Fruit fly (Drosophila melanogaster) whole organism, embryonic: ENCODE measurements around the gene CG4297.
A peak's percentile ranks its signal among the peaks of the same experiment; 100 is the strongest.

Experiments
- Abd-B ChIP-seq: fragments of 200-800 bp; sonication (Bioruptor generic); optimal IDR thresholded peaks from 2 replicates; lab custom pipeline; 2018; ENCODE audit warnings: missing biosample characterization, mild to moderate bottlenecking, missing genetic modification characterization, moderate library complexity
- B-H2 ChIP-seq: fragments of 200-800 bp; sonication (Bioruptor generic); optimal IDR thresholded peaks from 2 replicates; lab custom pipeline; 2018; ENCODE audit warnings: missing biosample characterization, mild to moderate bottlenecking, missing genetic modification characterization
- Bdp1 ChIP-seq: fragments of 200-800 bp; sonication (Bioruptor generic); optimal IDR thresholded peaks from 3 replicates; lab custom pipeline; 2016; ENCODE audit warnings: missing biosample characterization, missing genetic modification characterization
- CG10267 ChIP-seq: fragments of 200-800 bp; sonication (Bioruptor generic); optimal IDR thresholded peaks from 2 replicates; lab custom pipeline; 2018; ENCODE audit warnings: missing biosample characterization, mild to moderate bottlenecking, missing genetic modification characterization, moderate library complexity
- CG11504 ChIP-seq: fragments of 200-800 bp; sonication (Bioruptor generic); optimal IDR thresholded peaks from 3 replicates; lab custom pipeline; 2019; ENCODE audit warnings: missing biosample characterization, mild to moderate bottlenecking, missing genetic modification characterization, moderate library complexity
- CG12659 ChIP-seq: fragments of 200-800 bp; sonication (Bioruptor generic); optimal IDR thresholded peaks from 3 replicates; lab custom pipeline; 2017; ENCODE audit warnings: mild to moderate bottlenecking, missing biosample characterization, missing genetic modification reagents, missing genetic modification characterization
- CG13424 ChIP-seq: fragments of 200-800 bp; sonication (Bioruptor generic); optimal IDR thresholded peaks from 2 replicates; lab custom pipeline; 2019; ENCODE audit warnings: missing biosample characterization, mild to moderate bottlenecking, missing genetic modification characterization, moderate library complexity
- CG13624 ChIP-seq: fragments of 200-800 bp; sonication (Bioruptor generic); optimal IDR thresholded peaks from 2 replicates; lab custom pipeline; 2016; ENCODE audit warnings: missing biosample characterization, missing genetic modification characterization
- CG13894 ChIP-seq: fragments of 200-800 bp; sonication (Bioruptor generic); optimal IDR thresholded peaks from 3 replicates; lab custom pipeline; 2018; ENCODE audit warnings: missing biosample characterization, mild to moderate bottlenecking, missing genetic modification characterization, moderate library complexity
- CG1603 ChIP-seq: fragments of 200-800 bp; sonication (Bioruptor generic); optimal IDR thresholded peaks from 2 replicates; lab custom pipeline; 2019; ENCODE audit warnings: missing biosample characterization, mild to moderate bottlenecking, missing genetic modification characterization, moderate library complexity
- CG17568 ChIP-seq: fragments of 200-800 bp; sonication (Bioruptor generic); optimal IDR thresholded peaks from 2 replicates; lab custom pipeline; 2018; ENCODE audit warnings: missing biosample characterization, mild to moderate bottlenecking, missing genetic modification characterization, moderate library complexity
- CG18619 ChIP-seq: fragments of 200-800 bp; sonication (Bioruptor generic); optimal IDR thresholded peaks from 3 replicates; lab custom pipeline; 2017; ENCODE audit warnings: missing biosample characterization, mild to moderate bottlenecking, missing genetic modification characterization
- CG30020 ChIP-seq: fragments of 200-800 bp; optimal IDR thresholded peaks from 2 replicates; lab custom pipeline; 2019; ENCODE audit warnings: missing biosample characterization, mild to moderate bottlenecking, missing genetic modification characterization, moderate library complexity
- CG5180 ChIP-seq: fragments of 200-800 bp; sonication (Bioruptor generic); optimal IDR thresholded peaks from 3 replicates; lab custom pipeline; 2017; ENCODE audit warnings: missing biosample characterization, missing genetic modification characterization, mild to moderate bottlenecking, moderate library complexity, missing genetic modification reagents
- CG6175 ChIP-seq: fragments of 200-800 bp; sonication (Bioruptor generic); IDR thresholded peaks from 3 replicates; pipeline ENCODE4 v1.3.6; 2022; ENCODE audit warnings: missing biosample characterization, missing genetic modification characterization
- CG7357 ChIP-seq: fragments of 200-800 bp; sonication (Bioruptor generic); IDR thresholded peaks from 3 replicates; pipeline ENCODE4 v1.3.6; 2022; ENCODE audit warnings: missing biosample characterization, missing genetic modification characterization
- CG7987 ChIP-seq: fragments of 200-800 bp; sonication (Bioruptor generic); optimal IDR thresholded peaks from 2 replicates; lab custom pipeline; 2018; ENCODE audit warnings: missing biosample characterization, mild to moderate bottlenecking, missing genetic modification characterization, moderate library complexity
- Deaf1 ChIP-seq: fragments of 200-800 bp; optimal IDR thresholded peaks from 3 replicates; lab custom pipeline; 2019; ENCODE audit warnings: missing biosample characterization, mild to moderate bottlenecking, missing genetic modification characterization, moderate library complexity
- Hey ChIP-seq: fragments of 200-800 bp; sonication (Bioruptor generic); optimal IDR thresholded peaks from 3 replicates; lab custom pipeline; 2018; ENCODE audit warnings: missing biosample characterization, mild to moderate bottlenecking, missing genetic modification characterization
- HmgZ ChIP-seq: fragments of 200-800 bp; sonication (Bioruptor generic); optimal IDR thresholded peaks from 2 replicates; lab custom pipeline; 2018; ENCODE audit warnings: missing biosample characterization, mild to moderate bottlenecking, missing genetic modification characterization
- Meics ChIP-seq: fragments of 200-800 bp; sonication (Bioruptor generic); optimal IDR thresholded peaks from 2 replicates; lab custom pipeline; 2017; ENCODE audit warnings: missing biosample characterization, mild to moderate bottlenecking, missing genetic modification characterization
- Pdp1 ChIP-seq, 2 experiments: fragments of 200-800 bp; sonication (Bioruptor generic); optimal IDR thresholded peaks; 3 replicates each; lab custom pipeline; 2016; ENCODE audit warnings: missing biosample characterization in 2 of 2, missing genetic modification characterization in 2 of 2, mild to moderate bottlenecking in 1 of 2, moderate library complexity in 1 of 2
- Ssrp ChIP-seq: fragments of 200-800 bp; sonication (Bioruptor generic); optimal IDR thresholded peaks from 2 replicates; lab custom pipeline; 2018; ENCODE audit warnings: missing biosample characterization, mild to moderate bottlenecking, missing genetic modification characterization, moderate library complexity
- Taf1 ChIP-seq: fragments of 200-800 bp; sonication (Bioruptor generic); IDR thresholded peaks from 2 replicates; pipeline ENCODE4 v1.3.6; 2022; ENCODE audit warnings: missing biosample characterization, missing genetic modification characterization
- Usf ChIP-seq: fragments of 200-800 bp; sonication (Bioruptor generic); optimal IDR thresholded peaks from 2 replicates; lab custom pipeline; 2017; ENCODE audit warnings: missing genotype, missing biosample characterization, missing genetic modification characterization
- ab ChIP-seq: fragments of 200-800 bp; sonication (Bioruptor generic); optimal IDR thresholded peaks from 2 replicates; lab custom pipeline; 2016; ENCODE audit warnings: missing biosample characterization, missing genetic modification characterization
- bab2 ChIP-seq: fragments of 200-800 bp; sonication (Bioruptor generic); optimal IDR thresholded peaks from 2 replicates; lab custom pipeline; 2016; ENCODE audit warnings: missing biosample characterization, missing genetic modification characterization
- bowl ChIP-seq: fragments of 200-800 bp; sonication (Bioruptor generic); IDR thresholded peaks from 2 replicates; pipeline ENCODE4 v1.3.6; 2022; ENCODE audit warnings: missing biosample characterization, missing genetic modification characterization
- chinmo ChIP-seq: fragments of 200-800 bp; sonication (Bioruptor generic); IDR thresholded peaks from 4 replicates; pipeline ENCODE4 v1.3.6; 2022; ENCODE audit warnings: missing biosample characterization, missing genetic modification characterization; ENCODE audit not compliant: partially characterized antibody
- chn ChIP-seq: fragments of 200-800 bp; sonication (Bioruptor generic); optimal IDR thresholded peaks from 2 replicates; lab custom pipeline; 2016; ENCODE audit warnings: missing biosample characterization, missing genetic modification characterization
- croc ChIP-seq: fragments of 200-800 bp; sonication (Bioruptor generic); conservative IDR thresholded peaks from 3 replicates; pipeline ENCODE4 v1.3.6; 2022; ENCODE audit warnings: missing biosample characterization, missing genetic modification characterization
- dan ChIP-seq: fragments of 200-800 bp; sonication (Bioruptor generic); IDR thresholded peaks from 2 replicates; pipeline ENCODE4 v1.3.6; 2022; ENCODE audit warnings: missing biosample characterization, missing genetic modification characterization
- grn ChIP-seq: fragments of 200-800 bp; sonication (Bioruptor generic); optimal IDR thresholded peaks from 3 replicates; lab custom pipeline; 2017; ENCODE audit warnings: missing biosample characterization, missing genetic modification characterization
- gro ChIP-seq: fragments of 200-800 bp; sonication (Bioruptor generic); optimal IDR thresholded peaks from 2 replicates; lab custom pipeline; 2016; ENCODE audit warnings: missing biosample characterization, missing genetic modification characterization
- mam ChIP-seq: fragments of 200-800 bp; sonication (Bioruptor generic); optimal IDR thresholded peaks from 3 replicates; lab custom pipeline; 2016; ENCODE audit warnings: missing biosample characterization, missing genetic modification characterization
- pnt ChIP-seq: fragments of 200-800 bp; sonication (Bioruptor generic); optimal IDR thresholded peaks from 3 replicates; lab custom pipeline; 2016; ENCODE audit warnings: missing biosample characterization, missing genetic modification characterization
- sc ChIP-seq, 3 experiments: fragments of >200 bp in 2 of 3; fragments of 200-800 bp in 1 of 3; sonication (Bioruptor generic) in 1 of 3; optimal IDR thresholded peaks; 2 replicates in 2 of 3; 3 replicates in 1 of 3; lab custom pipeline; 2017; ENCODE audit warnings: mild to moderate bottlenecking in 1 of 3, missing biosample characterization in 1 of 3, missing genetic modification characterization in 1 of 3, missing genetic modification reagents in 1 of 3
- slbo ChIP-seq: fragments of 200-800 bp; sonication (Bioruptor generic); IDR thresholded peaks from 2 replicates; pipeline ENCODE4 v1.3.6; 2022; ENCODE audit warnings: missing biosample characterization, missing genetic modification characterization
- tna ChIP-seq: fragments of 200-800 bp; sonication (Bioruptor generic); IDR thresholded peaks from 2 replicates; pipeline ENCODE4 v1.3.6; 2022; ENCODE audit warnings: missing biosample characterization, missing genetic modification characterization; ENCODE audit not compliant: partially characterized antibody
- ttk ChIP-seq: fragments of 200-800 bp; sonication (Bioruptor generic); IDR thresholded peaks from 2 replicates; pipeline ENCODE4 v2.1.2; 2022; ENCODE audit warnings: missing biosample characterization, missing genetic modification characterization
- unpg ChIP-seq: fragments of 200-800 bp; sonication (Bioruptor generic); optimal IDR thresholded peaks from 3 replicates; lab custom pipeline; 2018; ENCODE audit warnings: missing biosample characterization, mild to moderate bottlenecking, missing genetic modification characterization, moderate library complexity
- wor ChIP-seq: fragments of 200-800 bp; sonication (Bioruptor generic); IDR thresholded peaks from 2 replicates; pipeline ENCODE4 v1.3.6; 2022; ENCODE audit warnings: missing biosample characterization, missing genetic modification characterization
- yki ChIP-seq: fragments of >200 bp; optimal IDR thresholded peaks from 3 replicates; lab custom pipeline; 2018
- zen2 ChIP-seq: fragments of 200-800 bp; sonication (Bioruptor generic); IDR thresholded peaks from 3 replicates; pipeline ENCODE4 v1.3.6; 2022; ENCODE audit warnings: missing biosample characterization, missing genetic modification characterization; ENCODE audit not compliant: partially characterized antibody
- zfh2 ChIP-seq: fragments of 200-800 bp; sonication (Bioruptor generic); optimal IDR thresholded peaks from 2 replicates; lab custom pipeline; 2016; ENCODE audit warnings: missing biosample characterization, missing genetic modification characterization

Gene CG4297

dm6 chr2L:485825-486240, 13.8 kb upstream of the CG4297 start (continued):
- TF ChIP-seq sc (optimal IDR thresholded peaks at IDR 0.05; lab: Kevin White, UChicago) = no peak
- peak; percentile 94 for TF ChIP-seq sc (GFP tag; optimal IDR thresholded peaks at IDR 0.05; lab: Kevin White, UChicago)
- peak; percentile 78 for TF ChIP-seq unpg (GFP tag; lab: Kevin White, UChicago)

dm6 chr2L:485127-485824, 13.3 kb upstream of the CG4297 start:
- TF ChIP-seq CG10267 (no peak), ab (GFP tag; lab: Kevin White, UChicago) (peak; percentile 4), bowl (no peak), Bdp1 (GFP tag; lab: Kevin White, UChicago) (no peak), Usf (GFP tag; lab: Kevin White, UChicago) (no peak), CG13424 (tag; lab: Kevin White, UChicago) (no peak), dan (GFP tag; lab: Robert Waterston, UW) (no peak), Deaf1 (tag; lab: Kevin White, UChicago) (peak; percentile 34), tna (GFP tag; lab: Robert Waterston, UW) (0 out of 2 replicates have a peak, but pooled peaks have one; percentile 44), CG13894 (peak; percentile 84), CG7357 (GFP tag; lab: Robert Waterston, UW) (0 out of 3 replicates have a peak, but pooled peaks have one; percentile 49), CG7987 (GFP tag; lab: Kevin White, UChicago) (peak; percentile 54), chinmo (GFP tag; lab: Robert Waterston, UW) (0 out of 4 replicates have a peak, but pooled peaks have one; percentile 45), Pdp1 (GFP tag; optimal IDR thresholded peaks at IDR 0.05; lab: Kevin White, UChicago) (peak in 1 of 2 experiments; percentile 93)

dm6 chr2L:484281-484943, 12.4 kb upstream of the CG4297 start:
- peak; percentile 74 for TF ChIP-seq CG5180 (GFP tag; lab: Kevin White, UChicago)
- TF ChIP-seq zen2 (GFP tag; lab: Robert Waterston, UW) = 0 out of 3 replicates have a peak, but pooled peaks have one; percentile 33
- TF ChIP-seq bab2 = no peak
- TF ChIP-seq slbo (GFP tag; lab: Robert Waterston, UW) = peak; percentile 30; the same call in 1 of the 2 replicates
- TF ChIP-seq CG11504 (tag; lab: Kevin White, UChicago) = peak; percentile 25
- TF ChIP-seq croc (GFP tag; lab: Robert Waterston, UW) = no peak
- no peak for TF ChIP-seq CG30020 (tag; lab: Kevin White, UChicago)
- TF ChIP-seq CG17568 (GFP tag; lab: Kevin White, UChicago) = no peak
- peak; percentile 58 for TF ChIP-seq B-H2 (GFP tag; lab: Kevin White, UChicago)
- peak; percentile 50 for TF ChIP-seq Meics (GFP tag; lab: Kevin White, UChicago)
- peak; percentile 45 for TF ChIP-seq CG18619 (GFP tag; lab: Kevin White, UChicago)
- TF ChIP-seq ttk (GFP tag; lab: Robert Waterston, UW) = no peak; the same call in 1 of the 2 replicates
- TF ChIP-seq mam (GFP tag; lab: Kevin White, UChicago) = no peak
- no peak for TF ChIP-seq gro
- no peak for TF ChIP-seq wor (GFP tag; lab: Robert Waterston, UW)
- TF ChIP-seq CG12659 (GFP tag; lab: Kevin White, UChicago) = peak; percentile 29
- no peak for TF ChIP-seq pnt
- no peak for TF ChIP-seq Ssrp (tag; lab: Kevin White, UChicago)
- TF ChIP-seq Hey (tag; lab: Kevin White, UChicago) = peak; percentile 22
- peak; percentile 14 for TF ChIP-seq CG13624
- TF ChIP-seq CG1603 (tag; lab: Kevin White, UChicago) = peak; percentile 26
- no peak for TF ChIP-seq chn (GFP tag; lab: Kevin White, UChicago)
- peak; percentile 3 for TF ChIP-seq Abd-B (GFP tag; lab: Kevin White, UChicago)
- peak; percentile 30 for TF ChIP-seq zfh2 (GFP tag; lab: Kevin White, UChicago)
- peak; percentile 73 for TF ChIP-seq grn (GFP tag; lab: Kevin White, UChicago)
- peak; percentile 62 for TF ChIP-seq HmgZ (tag; lab: Kevin White, UChicago)
- TF ChIP-seq Taf1 = no peak
- peak; percentile 8; the same call in 1 of the 3 replicates for TF ChIP-seq CG6175
- no peak for TF ChIP-seq yki (lab: Kevin White, UChicago)
